Worm (Caenorhabditis elegans) whole organism, mixed stage, embryonic: ENCODE data around the gene asna-1.

Experiments
- M03D4.4 ChIP-seq: sonication (generic microtip); optimal IDR thresholded peaks from 2 replicates; lab custom pipeline; 2017; ENCODE audit warnings: mild to moderate bottlenecking, missing genetic modification characterization, missing compliant biosample characterization
- bed-3 ChIP-seq: fragments of 200-800 bp; sonication (Bioruptor generic); optimal IDR thresholded peaks from 3 replicates; lab custom pipeline; 2018; ENCODE audit warnings: mild to moderate bottlenecking, missing genetic modification characterization, moderate library complexity, missing compliant biosample characterization
- blmp-1 ChIP-seq: fragments of 150-350 bp; optimal IDR thresholded peaks from 2 replicates; lab custom pipeline; 2014; ENCODE audit warnings: missing biosample characterization, missing genetic modification characterization
- ceh-39 ChIP-seq: fragments of 150-350 bp; optimal IDR thresholded peaks from 2 replicates; lab custom pipeline; 2014; ENCODE audit warnings: missing biosample characterization, missing genetic modification characterization
- ceh-43 ChIP-seq: fragments of 200-800 bp; sonication (Bioruptor generic); optimal IDR thresholded peaks from 2 replicates; lab custom pipeline; 2018; ENCODE audit warnings: mild to moderate bottlenecking, missing genetic modification characterization, moderate library complexity, missing compliant biosample characterization
- ceh-83 ChIP-seq: fragments of 200-800 bp; sonication (Bioruptor generic); optimal IDR thresholded peaks from 2 replicates; lab custom pipeline; 2018; ENCODE audit warnings: mild to moderate bottlenecking, missing genetic modification characterization, missing compliant biosample characterization
- ces-1 ChIP-seq: fragments of 150-350 bp; optimal IDR thresholded peaks from 2 replicates; lab custom pipeline; 2014; ENCODE audit warnings: missing biosample characterization, missing genetic modification reagents, missing genetic modification characterization
- cnd-1 ChIP-seq: fragments of 200-800 bp; sonication (Bioruptor generic); optimal IDR thresholded peaks from 2 replicates; lab custom pipeline; 2018; ENCODE audit warnings: mild to moderate bottlenecking, missing genetic modification characterization, missing compliant biosample characterization
- drap-1 ChIP-seq: fragments of 200-800 bp; sonication (Bioruptor generic); optimal IDR thresholded peaks from 3 replicates; lab custom pipeline; 2018; ENCODE audit warnings: mild to moderate bottlenecking, missing genetic modification characterization, missing compliant biosample characterization
- elt-1 ChIP-seq: sonication (generic microtip); optimal IDR thresholded peaks from 2 replicates; lab custom pipeline; 2017; ENCODE audit warnings: missing genetic modification characterization, mild to moderate bottlenecking, missing compliant biosample characterization, antibody characterized with exemption, moderate library complexity, borderline replicate concordance; ENCODE audit not compliant: insufficient read depth
- elt-3 ChIP-seq: fragments of 150-350 bp; optimal IDR thresholded peaks from 2 replicates; lab custom pipeline; 2014; ENCODE audit warnings: missing biosample characterization, missing genetic modification characterization
- flh-1 ChIP-seq: fragments of 200-800 bp; sonication (Bioruptor generic); optimal IDR thresholded peaks from 2 replicates; lab custom pipeline; 2018; ENCODE audit warnings: mild to moderate bottlenecking, missing genetic modification characterization, moderate library complexity, missing compliant biosample characterization
- ham-2 ChIP-seq: fragments of 200-800 bp; sonication (Bioruptor generic); optimal IDR thresholded peaks from 2 replicates; lab custom pipeline; 2018; ENCODE audit warnings: mild to moderate bottlenecking, missing genetic modification characterization, missing compliant biosample characterization
- hlh-1 ChIP-seq: fragments of 150-350 bp; optimal IDR thresholded peaks from 2 replicates; lab custom pipeline; 2014; ENCODE audit warnings: missing biosample characterization, missing genetic modification reagents, missing genetic modification characterization
- lin-13 ChIP-seq: fragments of 150-350 bp; optimal IDR thresholded peaks from 2 replicates; lab custom pipeline; 2014; ENCODE audit warnings: missing biosample characterization, missing genetic modification characterization
- lin-32 ChIP-seq: fragments of 200-800 bp; sonication (Bioruptor generic); optimal IDR thresholded peaks from 2 replicates; lab custom pipeline; 2018; ENCODE audit warnings: mild to moderate bottlenecking, missing genetic modification characterization, missing compliant biosample characterization
- lsy-2 ChIP-seq: fragments of 150-350 bp; optimal IDR thresholded peaks from 2 replicates; lab custom pipeline; 2014; ENCODE audit warnings: missing biosample characterization, missing genetic modification characterization
- mab-5 ChIP-seq: fragments of 150-350 bp; optimal IDR thresholded peaks from 2 replicates; lab custom pipeline; 2014; ENCODE audit warnings: missing biosample characterization, missing genetic modification characterization
- mep-1 ChIP-seq: fragments of 150-350 bp; optimal IDR thresholded peaks from 2 replicates; lab custom pipeline; 2017; ENCODE audit warnings: missing biosample characterization, missing genetic modification reagents, missing genetic modification characterization, inconsistent platforms
- mls-2 ChIP-seq: sonication (generic microtip); optimal IDR thresholded peaks from 2 replicates; lab custom pipeline; 2016; ENCODE audit warnings: mild to moderate bottlenecking, missing genetic modification characterization, moderate library complexity, missing compliant biosample characterization
- nhr-12 ChIP-seq: fragments of 150-350 bp; optimal IDR thresholded peaks from 2 replicates; lab custom pipeline; 2014; ENCODE audit warnings: missing biosample characterization, missing genetic modification characterization
- nhr-2 ChIP-seq: fragments of 150-350 bp; optimal IDR thresholded peaks from 2 replicates; lab custom pipeline; 2014; ENCODE audit warnings: missing biosample characterization, missing genetic modification characterization
- nhr-237 ChIP-seq: fragments of 150-350 bp; optimal IDR thresholded peaks from 2 replicates; lab custom pipeline; 2014; ENCODE audit warnings: missing biosample characterization, missing genetic modification characterization
- nhr-28 ChIP-seq: fragments of 150-350 bp; optimal IDR thresholded peaks from 2 replicates; lab custom pipeline; 2014; ENCODE audit warnings: missing biosample characterization, missing genetic modification characterization
- nhr-76 ChIP-seq: sonication (generic microtip); optimal IDR thresholded peaks from 2 replicates; lab custom pipeline; 2017; ENCODE audit warnings: missing biosample characterization, missing genetic modification characterization
- pha-4 ChIP-seq: fragments of 150-350 bp; optimal IDR thresholded peaks from 2 replicates; lab custom pipeline; 2018; ENCODE audit warnings: missing biosample characterization, missing genetic modification reagents, missing genetic modification characterization
- sem-2 ChIP-seq: fragments of 200-800 bp; sonication (Bioruptor generic); optimal IDR thresholded peaks from 2 replicates; lab custom pipeline; 2018; ENCODE audit warnings: mild to moderate bottlenecking, missing genetic modification characterization, missing compliant biosample characterization
- snpc-4 ChIP-seq: fragments of 150-350 bp; optimal IDR thresholded peaks from 2 replicates; lab custom pipeline; 2014; ENCODE audit warnings: missing biosample characterization, missing genetic modification characterization
- sptf-1 ChIP-seq: sonication (generic microtip); optimal IDR thresholded peaks from 2 replicates; lab custom pipeline; 2017; ENCODE audit warnings: mild to moderate bottlenecking, missing genetic modification characterization, moderate library complexity, missing compliant biosample characterization
- tbx-8 ChIP-seq: fragments of 200-800 bp; sonication (Bioruptor generic); optimal IDR thresholded peaks from 2 replicates; lab custom pipeline; 2018; ENCODE audit warnings: mild to moderate bottlenecking, missing genetic modification characterization, moderate library complexity, missing compliant biosample characterization
- unc-120 ChIP-seq: sonication (generic microtip); optimal IDR thresholded peaks from 2 replicates; lab custom pipeline; 2017; ENCODE audit warnings: missing genetic modification characterization, missing compliant biosample characterization; ENCODE audit not compliant: poor library complexity, severe bottlenecking
- unc-39 ChIP-seq: fragments of 150-350 bp; optimal IDR thresholded peaks from 2 replicates; lab custom pipeline; 2014; ENCODE audit warnings: missing biosample characterization, missing genetic modification characterization
- unc-62 ChIP-seq: fragments of 150-350 bp; optimal IDR thresholded peaks from 2 replicates; lab custom pipeline; 2014; ENCODE audit warnings: missing biosample characterization, missing genetic modification reagents, missing genetic modification characterization
- zip-8 ChIP-seq: fragments of 150-350 bp; optimal IDR thresholded peaks from 2 replicates; lab custom pipeline; 2014; ENCODE audit warnings: missing biosample characterization, missing genetic modification characterization
- ztf-11 ChIP-seq: fragments of 150-350 bp; optimal IDR thresholded peaks from 2 replicates; lab custom pipeline; 2014; ENCODE audit warnings: missing biosample characterization, missing genetic modification characterization

asna-1 gene

DNA sequence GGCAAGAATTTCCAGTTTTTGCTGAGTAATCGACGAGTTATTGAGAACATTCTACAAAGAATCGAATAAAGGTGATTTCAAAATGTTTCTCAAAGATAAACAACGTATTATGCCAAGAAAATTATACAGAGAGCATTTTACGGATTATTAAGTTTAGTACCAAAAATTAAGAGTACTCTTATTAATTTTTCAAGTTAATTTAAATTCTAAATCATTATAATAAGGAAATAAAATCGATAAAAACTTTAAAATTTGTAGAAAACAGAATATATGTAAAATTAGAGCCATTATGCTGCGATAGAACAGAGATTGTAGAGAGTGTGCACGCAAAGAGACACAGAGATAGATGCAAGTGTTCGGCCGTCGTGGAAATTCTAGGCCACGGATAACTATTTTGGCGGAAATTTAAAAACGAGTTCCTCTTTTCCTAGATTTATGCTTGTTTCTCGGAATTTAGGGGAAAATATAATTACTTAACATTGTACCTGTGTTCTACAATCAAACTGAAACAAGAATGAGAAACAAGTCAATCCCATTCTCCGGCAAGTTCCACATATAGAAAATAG is 44.3 kb upstream of the asna-1 start, which contains the start of gene F44E2.9:
Gene F44E2.9 (minus strand): TSS at position 51 of the 566 bp plus-strand sequence.
- TF ChIP-seq sptf-1 (tag; lab: Kevin White, UChicago) (peak; percentile 41), hlh-1 (peak; percentile 5), M03D4.4 (tag; lab: Kevin White, UChicago) (no peak)

DNA sequence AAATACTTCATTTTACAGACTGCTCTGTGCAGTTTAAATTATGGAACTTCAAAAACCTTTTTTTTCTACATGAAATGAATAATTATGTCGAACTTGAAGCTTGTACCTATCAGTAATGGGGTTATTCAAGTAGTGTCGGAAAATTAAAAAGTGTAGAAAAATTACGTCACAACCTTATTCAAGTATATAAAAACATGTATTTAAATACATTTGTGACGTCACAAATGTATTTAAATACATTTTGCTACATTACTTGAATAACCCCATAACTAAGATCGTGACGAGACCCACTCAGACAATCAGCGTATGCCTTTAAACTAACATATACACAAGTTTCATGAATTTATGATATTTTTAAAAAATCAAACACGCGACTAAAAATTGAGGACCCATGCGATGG is 43.8 kb upstream of the asna-1 start:
- TF ChIP-seq zip-8 (tag; lab: Kevin White, UChicago): peak; percentile 91

DNA sequence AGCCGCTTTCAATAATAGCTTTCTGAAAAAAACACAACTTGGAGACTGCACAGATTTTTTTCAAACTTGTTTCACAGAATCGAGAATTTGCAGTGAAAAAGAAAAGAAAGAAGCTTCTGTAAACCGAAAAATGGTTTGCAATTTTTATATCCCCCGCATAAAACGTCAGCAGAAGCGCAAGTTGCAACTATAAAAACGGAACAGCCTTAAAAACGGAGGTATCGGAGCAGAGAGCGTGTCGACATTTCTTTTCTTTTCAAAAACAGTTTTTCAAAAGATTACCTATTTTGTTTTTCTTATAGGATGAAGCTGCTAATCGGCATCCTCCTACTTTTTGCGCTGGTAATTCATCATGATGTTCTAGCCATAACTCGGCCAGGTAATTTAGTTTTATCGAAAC is 42.9 kb upstream of the asna-1 start, which contains the start of gene plg-1:
Gene plg-1 (plus strand): TSS at position 301 of the 400 bp plus-strand sequence.
- TF ChIP-seq ceh-39: no peak
- no peak for TF ChIP-seq hlh-1
- TF ChIP-seq nhr-28 (tag; lab: Kevin White, UChicago): no peak
- no peak for TF ChIP-seq M03D4.4 (tag; lab: Kevin White, UChicago)
- no peak for TF ChIP-seq ham-2 (GFP tag; lab: Kevin White, UChicago)
- TF ChIP-seq unc-39 (tag; lab: Kevin White, UChicago): no peak
- no peak for TF ChIP-seq flh-1 (GFP tag; lab: Kevin White, UChicago)
- no peak for TF ChIP-seq lin-13
- no peak for TF ChIP-seq zip-8 (tag; lab: Kevin White, UChicago)
- no peak for TF ChIP-seq ceh-43
- no peak for TF ChIP-seq unc-120 (tag; lab: Kevin White, UChicago)
- TF ChIP-seq lsy-2 (tag; lab: Kevin White, UChicago): no peak
- TF ChIP-seq pha-4 (tag; lab: Kevin White, UChicago): no peak
- no peak for TF ChIP-seq nhr-2 (tag; lab: Kevin White, UChicago)
- TF ChIP-seq cnd-1 (tag; lab: Kevin White, UChicago): no peak
- no peak for TF ChIP-seq blmp-1
- TF ChIP-seq ceh-83 (GFP tag; lab: Kevin White, UChicago): no peak
- no peak for TF ChIP-seq sptf-1 (tag; lab: Kevin White, UChicago)
- no peak for TF ChIP-seq bed-3
- no peak for TF ChIP-seq ces-1

DNA sequence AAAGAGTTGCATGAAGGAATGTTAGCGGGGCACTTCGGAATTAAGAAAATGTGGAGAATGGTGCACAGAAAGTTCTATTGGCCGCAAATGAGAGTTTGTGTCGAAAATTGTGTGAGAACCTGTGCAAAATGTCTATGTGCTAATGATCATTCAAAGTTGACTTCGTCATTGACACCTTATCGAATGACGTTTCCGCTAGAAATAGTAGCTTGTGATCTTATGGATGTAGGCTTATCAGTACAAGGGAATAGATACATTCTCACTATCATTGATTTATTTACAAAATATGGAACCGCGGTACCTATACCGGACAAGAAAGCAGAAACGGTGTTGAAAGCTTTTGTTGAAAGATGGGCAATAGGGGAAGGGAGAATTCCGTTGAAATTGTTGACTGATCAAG is 36.4 kb upstream of the asna-1 start:
- TF ChIP-seq pha-4 (tag; lab: Kevin White, UChicago): no peak
- TF ChIP-seq sptf-1 (tag; lab: Kevin White, UChicago): no peak
- TF ChIP-seq nhr-76 (tag; lab: Kevin White, UChicago): no peak
- no peak for TF ChIP-seq tbx-8 (GFP tag; lab: Kevin White, UChicago)
- no peak for TF ChIP-seq drap-1
- no peak for TF ChIP-seq elt-1 (tag; lab: Kevin White, UChicago)
- no peak for TF ChIP-seq lsy-2 (tag; lab: Kevin White, UChicago)
- no peak for TF ChIP-seq lin-32 (GFP tag; lab: Kevin White, UChicago)
- no peak for TF ChIP-seq ceh-43
- no peak for TF ChIP-seq ztf-11 (tag; lab: Kevin White, UChicago)
- TF ChIP-seq cnd-1 (tag; lab: Kevin White, UChicago): no peak
- TF ChIP-seq mab-5 (tag; lab: Kevin White, UChicago): no peak

DNA sequence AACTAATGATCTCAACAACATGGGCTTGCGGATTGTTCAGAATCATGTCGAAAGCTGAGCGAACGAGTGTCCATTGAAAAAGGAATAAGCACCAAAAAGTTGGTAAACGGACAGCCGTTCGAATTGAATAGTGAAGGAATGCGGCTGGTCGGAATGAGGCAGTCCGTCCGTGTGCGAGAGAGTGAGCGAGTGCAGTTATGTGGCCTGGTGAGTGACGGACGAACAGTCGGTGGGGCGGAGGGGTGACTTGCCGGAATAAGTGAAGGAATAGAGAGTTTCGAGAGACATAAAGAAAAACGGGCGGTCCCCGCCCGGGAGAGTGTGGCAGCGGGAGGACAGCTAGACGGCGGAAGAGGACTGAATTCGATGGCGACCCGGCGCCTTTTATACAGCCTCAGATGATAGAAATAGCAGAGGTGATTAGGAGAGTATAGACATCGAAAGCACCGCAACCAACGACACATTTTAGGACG is 29.6 kb upstream of the asna-1 start:
- TF ChIP-seq flh-1 (GFP tag; lab: Kevin White, UChicago): no peak
- no peak for TF ChIP-seq nhr-12 (tag; lab: Kevin White, UChicago)
- TF ChIP-seq zip-8 (tag; lab: Kevin White, UChicago): no peak
- no peak for TF ChIP-seq tbx-8 (GFP tag; lab: Kevin White, UChicago)
- TF ChIP-seq unc-120 (tag; lab: Kevin White, UChicago): peak; percentile 84
- TF ChIP-seq nhr-28 (tag; lab: Kevin White, UChicago): no peak
- no peak for TF ChIP-seq nhr-76 (tag; lab: Kevin White, UChicago)
- TF ChIP-seq unc-39 (tag; lab: Kevin White, UChicago): no peak
- TF ChIP-seq mab-5 (tag; lab: Kevin White, UChicago): no peak
- TF ChIP-seq elt-3: no peak
- peak; percentile 74 for TF ChIP-seq drap-1
- peak; percentile 17 for TF ChIP-seq mls-2
- no peak for TF ChIP-seq lsy-2 (tag; lab: Kevin White, UChicago)
- no peak for TF ChIP-seq mep-1 (tag; lab: Kevin White, UChicago)
- no peak for TF ChIP-seq nhr-2 (tag; lab: Kevin White, UChicago)
- no peak for TF ChIP-seq ztf-11 (tag; lab: Kevin White, UChicago)
- peak; percentile 38 for TF ChIP-seq cnd-1 (tag; lab: Kevin White, UChicago)
- TF ChIP-seq sptf-1 (tag; lab: Kevin White, UChicago): peak; percentile 57
- peak; percentile 70 for TF ChIP-seq hlh-1
- TF ChIP-seq elt-1 (tag; lab: Kevin White, UChicago): no peak
- no peak for TF ChIP-seq sem-2
- TF ChIP-seq ceh-39: no peak
- peak; percentile 50 for TF ChIP-seq ham-2 (GFP tag; lab: Kevin White, UChicago)
- TF ChIP-seq ceh-43: no peak
- TF ChIP-seq ceh-83 (GFP tag; lab: Kevin White, UChicago): no peak
- no peak for TF ChIP-seq ces-1
- TF ChIP-seq bed-3: no peak
- TF ChIP-seq pha-4 (tag; lab: Kevin White, UChicago): peak; percentile 8
- no peak for TF ChIP-seq blmp-1
- TF ChIP-seq lin-13: peak; percentile 39
- peak; percentile 60 for TF ChIP-seq M03D4.4 (tag; lab: Kevin White, UChicago)
- peak; percentile 60 for TF ChIP-seq unc-62 (GFP tag; lab: Kevin White, UChicago)
- no peak for TF ChIP-seq snpc-4
- no peak for TF ChIP-seq nhr-237
- no peak for TF ChIP-seq lin-32 (GFP tag; lab: Kevin White, UChicago)
